Worm (Caenorhabditis elegans): ENCODE measurements around the gene grl-30.

ce11 chrV:3524970-3525369 is 31.1 kb upstream of the grl-30 start, which contains the start of gene T24A6.7:
- TF ChIP-seq sem-2 (GFP tag; optimal IDR thresholded peaks at IDR 0.05) (no peak), snpc-4 (tag; optimal IDR thresholded peaks at IDR 0.05) (no peak), nhr-28 (tag; optimal IDR thresholded peaks at IDR 0.05) (no peak), ztf-11 (tag; optimal IDR thresholded peaks at IDR 0.05) (no peak), drap-1 (GFP tag; optimal IDR thresholded peaks at IDR 0.05) (no peak), ceh-39 (tag; optimal IDR thresholded peaks at IDR 0.05) (no peak), lin-32 (GFP tag; optimal IDR thresholded peaks at IDR 0.05) (no peak), ces-1 (GFP tag; optimal IDR thresholded peaks at IDR 0.05) (no peak), nhr-237 (tag; optimal IDR thresholded peaks at IDR 0.05) (no peak), mep-1 (tag; optimal IDR thresholded peaks at IDR 0.05) (no peak), hlh-1 (tag; optimal IDR thresholded peaks at IDR 0.05) (no peak)
